Fruit fly (Drosophila melanogaster) Kc167 (cell line): ENCODE measurements around the gene Rrp5.

Experiments used
- Myc ChIP-seq: fragments of >200 bp; optimal IDR thresholded peaks from 2 replicates; lab custom pipeline; 2017; ENCODE audit warnings: missing external identifiers
- Sin3A ChIP-seq: fragments of >200 bp; optimal IDR thresholded peaks from 2 replicates; lab custom pipeline; 2018; ENCODE audit warnings: missing external identifiers
- h ChIP-seq: fragments of >200 bp; optimal IDR thresholded peaks from 3 replicates; lab custom pipeline; 2018; ENCODE audit warnings: missing external identifiers
- insv ChIP-seq: fragments of >200 bp; optimal IDR thresholded peaks from 3 replicates; lab custom pipeline; 2018; ENCODE audit warnings: missing external identifiers
- psq ChIP-seq: fragments of >200 bp; optimal IDR thresholded peaks from 2 replicates; lab custom pipeline; 2017; ENCODE audit warnings: missing external identifiers
- ttk ChIP-seq: sonication (Bioruptor generic); optimal IDR thresholded peaks from 2 replicates; lab custom pipeline; 2017; ENCODE audit warnings: missing external identifiers

The Rrp5 gene

dm6 chr3R:24333182-24333808 is at the start of gene Rrp5, which contains the start of gene Dis3:
Gene Rrp5, minus strand, starts transcription at chr3R:24333316.
Gene Dis3, plus strand, starts transcription at chr3R:24333433.
- no peak for TF ChIP-seq h
- TF ChIP-seq Sin3A (lab: Kevin White, UChicago): no peak
- TF ChIP-seq ttk (lab: Kevin White, UChicago): no peak
- no peak for TF ChIP-seq psq
- no peak for TF ChIP-seq insv
- TF ChIP-seq Myc: no peak

- TF ChIP-seq Myc: no peak
- no peak for TF ChIP-seq Sin3A (lab: Kevin White, UChicago)
- TF ChIP-seq ttk (lab: Kevin White, UChicago): no peak
- TF ChIP-seq psq: no peak
- TF ChIP-seq insv: no peak
- TF ChIP-seq h: no peak
Observed at dm6 chr3R:24376565-24376964, 43.4 kb upstream of the Rrp5 start, which contains the start of gene CG33342. Gene CG33342, plus strand, starts transcription at chr3R:24376865.

dm6 chr3R:24375561-24375960 is 42.4 kb upstream of the Rrp5 start, which contains the start of gene CG17781:
Gene CG17781, minus strand, starts transcription at chr3R:24375661.
- TF ChIP-seq h (no peak), Myc (no peak), Sin3A (lab: Kevin White, UChicago) (no peak), psq (no peak)

dm6 chr3R:24372662-24373061 is 39.5 kb upstream of the Rrp5 start, which contains the start of gene CG17782:
Gene CG17782, minus strand, starts transcription at chr3R:24372762.
- TF ChIP-seq Myc: no peak
- no peak for TF ChIP-seq psq
- TF ChIP-seq Sin3A (lab: Kevin White, UChicago): no peak
- TF ChIP-seq insv: no peak
- TF ChIP-seq h: no peak
- TF ChIP-seq ttk (lab: Kevin White, UChicago): no peak

- TF ChIP-seq ttk (lab: Kevin White, UChicago) (no peak), Myc (no peak), insv (no peak), Sin3A (lab: Kevin White, UChicago) (no peak)
Observed at dm6 chr3R:24369268-24369667, 36.2 kb upstream of the Rrp5 start, which contains the start of gene CG13614. Gene CG13614, plus strand, starts transcription at chr3R:24369568.

- TF ChIP-seq ttk (lab: Kevin White, UChicago) (no peak), insv (no peak), h (no peak), Myc (no peak), Sin3A (lab: Kevin White, UChicago) (no peak), psq (no peak)
Observed at dm6 chr3R:24368064-24368463, 34.9 kb upstream of the Rrp5 start, which contains the start of the genes CG42812 and CG33341. Gene CG42812, minus strand, starts transcription at chr3R:24368164. Gene CG33341, plus strand, starts transcription at chr3R:24368358.

dm6 chr3R:24367120-24367519 is 34.0 kb upstream of the Rrp5 start, which contains the start of gene CG42811:
Gene CG42811, minus strand, starts transcription at chr3R:24367220.
- no peak for TF ChIP-seq Sin3A (lab: Kevin White, UChicago)
- no peak for TF ChIP-seq psq
- TF ChIP-seq insv: no peak
- TF ChIP-seq ttk (lab: Kevin White, UChicago): no peak
- no peak for TF ChIP-seq Myc
- no peak for TF ChIP-seq h

- no peak for TF ChIP-seq Sin3A (lab: Kevin White, UChicago)
- no peak for TF ChIP-seq insv
- TF ChIP-seq Myc: no peak
- no peak for TF ChIP-seq ttk (lab: Kevin White, UChicago)
- no peak for TF ChIP-seq psq
- TF ChIP-seq h: no peak
Observed at dm6 chr3R:24364880-24365604, 31.9 kb upstream of the Rrp5 start, which contains the start of the genes CG17784 and CG13613. Gene CG17784, minus strand, starts transcription at chr3R:24364980. Gene CG13613, plus strand, starts transcription at chr3R:24365554.

- TF ChIP-seq insv: no peak
- no peak for TF ChIP-seq ttk (lab: Kevin White, UChicago)
- no peak for TF ChIP-seq h
- TF ChIP-seq Myc: no peak
- TF ChIP-seq Sin3A (lab: Kevin White, UChicago): no peak
- no peak for TF ChIP-seq psq
Observed at dm6 chr3R:24362838-24363237, 29.7 kb upstream of the Rrp5 start, which contains the start of gene CG33340. Gene CG33340, plus strand, starts transcription at chr3R:24363138.

- TF ChIP-seq Myc (no peak), insv (no peak), h (no peak), Sin3A (lab: Kevin White, UChicago) (no peak), ttk (lab: Kevin White, UChicago) (no peak), psq (no peak)
Observed at dm6 chr3R:24361583-24361982, 28.5 kb upstream of the Rrp5 start, which contains the start of the genes CG5762 and CG33339. Gene CG5762, minus strand, starts transcription at chr3R:24361683. Gene CG33339, plus strand, starts transcription at chr3R:24361847.

- TF ChIP-seq Myc: no peak
- no peak for TF ChIP-seq h
- no peak for TF ChIP-seq ttk (lab: Kevin White, UChicago)
- no peak for TF ChIP-seq Sin3A (lab: Kevin White, UChicago)
- no peak for TF ChIP-seq insv
- TF ChIP-seq psq: no peak
Observed at dm6 chr3R:24359957-24360356, 26.8 kb upstream of the Rrp5 start, which contains the start of gene CG18528. Gene CG18528, minus strand, starts transcription at chr3R:24360144.

- TF ChIP-seq h (no peak), insv (no peak), psq (no peak), Myc (no peak), ttk (lab: Kevin White, UChicago) (no peak), Sin3A (lab: Kevin White, UChicago) (no peak)
Observed at dm6 chr3R:24357698-24358097, 24.6 kb upstream of the Rrp5 start, which contains the start of gene Golgin84. Gene Golgin84, minus strand, starts transcription at chr3R:24357938.

- TF ChIP-seq ttk (lab: Kevin White, UChicago) (no peak), psq (no peak), Myc (no peak), Sin3A (lab: Kevin White, UChicago) (no peak), insv (no peak), h (no peak)
Observed at dm6 chr3R:24353448-24353847, 20.3 kb upstream of the Rrp5 start.
